Worm (Caenorhabditis elegans) whole organism, L1 larva: ENCODE results near the gene sel-13.

Experiments
- C04F5.9 ChIP-seq: sonication (generic microtip); optimal IDR thresholded peaks from 2 replicates; lab custom pipeline; 2016; ENCODE audit warnings: missing genetic modification characterization, missing compliant biosample characterization
- Y116A8C.19 ChIP-seq: sonication (generic microtip); optimal IDR thresholded peaks from 2 replicates; lab custom pipeline; 2016; ENCODE audit warnings: missing compliant biosample characterization, missing genetic modification characterization, borderline replicate concordance
- aha-1 ChIP-seq: fragments of 150-350 bp; optimal IDR thresholded peaks from 2 replicates; lab custom pipeline; 2014; ENCODE audit warnings: missing biosample characterization, missing genetic modification characterization
- alr-1 ChIP-seq: fragments of 200-800 bp; sonication (Bioruptor generic); optimal IDR thresholded peaks from 2 replicates; lab custom pipeline; 2018; ENCODE audit warnings: borderline replicate concordance, mild to moderate bottlenecking, missing genetic modification characterization, missing compliant biosample characterization
- ceh-82 ChIP-seq, 3 experiments: fragments of 150-350 bp in 1 of 3; sonication (generic microtip) in 2 of 3; optimal IDR thresholded peaks; 2 replicates each; lab custom pipeline; 2014 to 2017; ENCODE audit warnings: missing biosample characterization in 3 of 3, missing genetic modification characterization in 3 of 3
- ceh-88 ChIP-seq: fragments of 200-800 bp; sonication (Bioruptor generic); IDR thresholded peaks from 2 replicates; pipeline ENCODE4 v1.3.6; 2022; ENCODE audit warnings: missing genetic modification characterization, missing compliant biosample characterization
- ceh-90 ChIP-seq: sonication (generic microtip); optimal IDR thresholded peaks from 2 replicates; lab custom pipeline; 2016; ENCODE audit warnings: missing genetic modification characterization, missing compliant biosample characterization
- ces-1 ChIP-seq: fragments of 150-350 bp; optimal IDR thresholded peaks from 2 replicates; lab custom pipeline; 2014; ENCODE audit warnings: missing biosample characterization, missing genetic modification reagents, missing genetic modification characterization
- dpl-1 ChIP-seq, 3 experiments: fragments of 150-350 bp in 2 of 3; sonication (generic microtip) in 1 of 3; optimal IDR thresholded peaks; 2 replicates each; lab custom pipeline; 2014 to 2017; ENCODE audit warnings: missing biosample characterization in 3 of 3, missing genetic modification characterization in 3 of 3, missing genetic modification reagents in 3 of 3
- dsc-1 ChIP-seq: sonication (generic microtip); optimal IDR thresholded peaks from 2 replicates; lab custom pipeline; 2016; ENCODE audit warnings: mild to moderate bottlenecking, missing genetic modification characterization, missing compliant biosample characterization
- efl-3 ChIP-seq: fragments of 200-800 bp; sonication (Bioruptor generic); optimal IDR thresholded peaks from 2 replicates; lab custom pipeline; 2018; ENCODE audit warnings: mild to moderate bottlenecking, missing genetic modification characterization, missing compliant biosample characterization
- fkh-10 ChIP-seq: sonication (generic microtip); optimal IDR thresholded peaks from 2 replicates; lab custom pipeline; 2017; ENCODE audit warnings: missing biosample characterization, missing genetic modification reagents, missing genetic modification characterization
- fkh-4 ChIP-seq: sonication (generic microtip); optimal IDR thresholded peaks from 2 replicates; lab custom pipeline; 2016; ENCODE audit warnings: missing compliant biosample characterization, missing genetic modification characterization, borderline replicate concordance
- hpl-2 ChIP-seq: fragments of 150-350 bp; optimal IDR thresholded peaks from 2 replicates; lab custom pipeline; 2014; ENCODE audit warnings: missing biosample characterization, missing genetic modification reagents, missing genetic modification characterization
- irx-1 ChIP-seq: sonication (generic microtip); optimal IDR thresholded peaks from 2 replicates; lab custom pipeline; 2016; ENCODE audit warnings: missing genetic modification characterization, missing compliant biosample characterization
- isw-1 ChIP-seq: fragments of 200-800 bp; sonication (Bioruptor generic); IDR thresholded peaks from 2 replicates; pipeline ENCODE4 v1.3.6; 2022; ENCODE audit warnings: missing genetic modification characterization, missing compliant biosample characterization
- lin-14 ChIP-seq: fragments of 200-800 bp; sonication (Bioruptor generic); optimal IDR thresholded peaks from 2 replicates; lab custom pipeline; 2018; ENCODE audit warnings: mild to moderate bottlenecking, missing genetic modification characterization, moderate library complexity, missing compliant biosample characterization
- lin-15B ChIP-seq: fragments of 150-350 bp; sonication (generic microtip); optimal IDR thresholded peaks from 3 replicates; lab custom pipeline; 2014; ENCODE audit warnings: missing biosample characterization, missing genetic modification characterization
- lin-35 ChIP-seq, 2 experiments: fragments of 150-350 bp; optimal IDR thresholded peaks; 2 replicates each; lab custom pipeline; 2014; ENCODE audit warnings: missing biosample characterization in 2 of 2, missing genetic modification characterization in 2 of 2, missing genetic modification reagents in 2 of 2
- lin-39 ChIP-seq: fragments of 150-350 bp; optimal IDR thresholded peaks from 2 replicates; lab custom pipeline; 2014; ENCODE audit warnings: missing biosample characterization, missing genetic modification reagents, missing genetic modification characterization
- lir-3 ChIP-seq: sonication (generic microtip); optimal IDR thresholded peaks from 2 replicates; lab custom pipeline; 2016; ENCODE audit warnings: mild to moderate bottlenecking, missing genetic modification characterization, moderate library complexity, missing compliant biosample characterization; ENCODE audit not compliant: poor library complexity
- lsy-2 ChIP-seq, 2 experiments: fragments of 150-350 bp; optimal IDR thresholded peaks; 2 replicates each; lab custom pipeline; 2014; ENCODE audit warnings: missing biosample characterization in 2 of 2, missing genetic modification characterization in 2 of 2
- mab-9 ChIP-seq: fragments of 200-800 bp; sonication (Bioruptor generic); IDR thresholded peaks from 2 replicates; pipeline ENCODE4 v1.3.6; 2022; ENCODE audit warnings: missing genetic modification reagents, missing genetic modification characterization, missing compliant biosample characterization
- mdl-1 ChIP-seq, 2 experiments: fragments of 150-350 bp; optimal IDR thresholded peaks; 2 replicates each; lab custom pipeline; 2014 to 2017; ENCODE audit warnings: missing biosample characterization in 2 of 2, missing genetic modification characterization in 2 of 2, inconsistent platforms in 1 of 2
- nhr-19 ChIP-seq: fragments of 200-800 bp; sonication (Bioruptor generic); conservative IDR thresholded peaks from 2 replicates; pipeline ENCODE4 v1.3.6; 2022; ENCODE audit warnings: missing genetic modification characterization, missing compliant biosample characterization
- nhr-28 ChIP-seq: fragments of 150-350 bp; optimal IDR thresholded peaks from 2 replicates; lab custom pipeline; 2014; ENCODE audit warnings: missing biosample characterization, missing genetic modification characterization
- nhr-47 ChIP-seq: sonication (generic microtip); optimal IDR thresholded peaks from 2 replicates; lab custom pipeline; 2016; ENCODE audit warnings: mild to moderate bottlenecking, missing genetic modification characterization, moderate library complexity, missing compliant biosample characterization
- nhr-77 ChIP-seq: fragments of 150-350 bp; optimal IDR thresholded peaks from 2 replicates; lab custom pipeline; 2014; ENCODE audit warnings: missing biosample characterization, missing genetic modification characterization
- nhr-85 ChIP-seq: sonication (generic microtip); peaks from one replicate; lab custom pipeline; 2016; ENCODE audit warnings: missing genetic modification characterization, inconsistent platforms, missing compliant biosample characterization
- rnt-1 ChIP-seq: sonication (generic microtip); optimal IDR thresholded peaks from 2 replicates; lab custom pipeline; 2016; ENCODE audit warnings: mild to moderate bottlenecking, missing genetic modification characterization, moderate library complexity, missing compliant biosample characterization
- snpc-4 ChIP-seq: fragments of 150-350 bp; optimal IDR thresholded peaks from 2 replicates; lab custom pipeline; 2014; ENCODE audit warnings: missing biosample characterization, missing genetic modification characterization
- sox-4 ChIP-seq: sonication (generic microtip); optimal IDR thresholded peaks from 2 replicates; lab custom pipeline; 2016; ENCODE audit warnings: missing genetic modification characterization, missing compliant biosample characterization
- sup-37 ChIP-seq: fragments of 200-800 bp; sonication (Bioruptor generic); optimal IDR thresholded peaks from 2 replicates; lab custom pipeline; 2018; ENCODE audit warnings: mild to moderate bottlenecking, missing genetic modification characterization, missing compliant biosample characterization
- swsn-7 ChIP-seq: sonication (generic microtip); optimal IDR thresholded peaks from 2 replicates; lab custom pipeline; 2016; ENCODE audit warnings: missing genetic modification characterization, missing compliant biosample characterization
- tbx-2 ChIP-seq: sonication (generic microtip); optimal IDR thresholded peaks from 2 replicates; lab custom pipeline; 2016; ENCODE audit warnings: missing genetic modification characterization, missing compliant biosample characterization
- tlp-1 ChIP-seq: fragments of 150-350 bp; optimal IDR thresholded peaks from 2 replicates; lab custom pipeline; 2014; ENCODE audit warnings: missing biosample characterization, missing genetic modification characterization
- unc-62 ChIP-seq: fragments of 150-350 bp; optimal IDR thresholded peaks from 2 replicates; lab custom pipeline; 2014; ENCODE audit warnings: missing biosample characterization, missing genetic modification reagents, missing genetic modification characterization
- unc-86 ChIP-seq: sonication (generic microtip); optimal IDR thresholded peaks from 2 replicates; lab custom pipeline; 2016; ENCODE audit warnings: missing genetic modification characterization, missing compliant biosample characterization
- xbp-1 ChIP-seq: sonication (generic microtip); optimal IDR thresholded peaks from 2 replicates; lab custom pipeline; 2016; ENCODE audit warnings: missing genetic modification characterization, missing compliant biosample characterization
- ztf-4 ChIP-seq: fragments of 150-350 bp; optimal IDR thresholded peaks from 2 replicates; lab custom pipeline; 2014; ENCODE audit warnings: missing biosample characterization, missing genetic modification characterization

Gene sel-13

DNA sequence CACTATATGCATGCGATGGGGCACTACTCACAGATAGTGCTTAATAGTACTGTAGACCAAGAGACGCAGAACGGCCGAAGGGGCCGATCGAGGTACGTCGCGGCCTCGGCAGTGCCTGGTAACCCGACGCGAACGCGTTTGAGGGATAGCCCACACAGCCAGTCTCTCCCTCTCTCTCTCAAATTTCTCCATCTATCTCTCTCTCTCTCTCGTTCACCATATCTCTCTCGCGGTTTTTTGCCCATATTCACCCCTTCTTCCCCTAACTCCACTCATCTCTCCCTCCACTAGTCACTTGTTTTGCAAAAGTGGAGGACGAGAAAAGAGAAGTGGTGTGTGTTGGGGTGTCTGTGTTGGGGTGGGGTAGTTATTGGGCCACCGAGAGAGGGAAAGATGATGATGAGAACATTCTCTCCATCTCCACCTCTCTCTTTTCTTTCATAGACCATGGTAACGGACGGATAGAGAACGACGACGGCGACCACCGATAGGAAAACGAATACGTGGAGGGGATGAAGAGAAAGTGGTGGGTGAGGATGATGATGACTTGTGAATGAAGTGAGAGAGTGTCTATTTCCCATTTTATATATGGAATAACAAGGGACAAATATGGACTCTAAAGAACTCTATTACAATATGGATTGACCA is 33.1 kb downstream of the sel-13 start (continued):
- peak; percentile 29 for TF ChIP-seq rnt-1 (tag; lab: Kevin White, UChicago)
- peak; percentile 33; the same call in 1 of the 2 replicates for TF ChIP-seq nhr-19
- peak; percentile 22 for TF ChIP-seq nhr-77 (tag; lab: Kevin White, UChicago)

ce11 chrIII:4665272-4665671 is 34.8 kb downstream of the sel-13 start, which contains the start of gene T23F11.4:
TSS of gene T23F11.4 (minus strand) at chrIII:4665372.
- no peak for TF ChIP-seq efl-3 (GFP tag; lab: Kevin White, UChicago)
- TF ChIP-seq dsc-1 (tag; lab: Kevin White, UChicago): no peak
- no peak for TF ChIP-seq hpl-2 (GFP tag; lab: Kevin White, UChicago)
- TF ChIP-seq aha-1 (tag; lab: Kevin White, UChicago): no peak
- no peak for TF ChIP-seq alr-1
- no peak for TF ChIP-seq isw-1 (GFP tag; lab: Robert Waterston, UW)

ce11 chrIII:4659426-4659825 is 40.6 kb downstream of the sel-13 start:
- TF ChIP-seq nhr-28 (tag; lab: Kevin White, UChicago): no peak
- no peak for TF ChIP-seq tlp-1 (tag; lab: Kevin White, UChicago)
- TF ChIP-seq nhr-85 (tag; lab: Kevin White, UChicago): no peak
- TF ChIP-seq aha-1 (tag; lab: Kevin White, UChicago): no peak
- no peak for TF ChIP-seq lin-15B

DNA sequence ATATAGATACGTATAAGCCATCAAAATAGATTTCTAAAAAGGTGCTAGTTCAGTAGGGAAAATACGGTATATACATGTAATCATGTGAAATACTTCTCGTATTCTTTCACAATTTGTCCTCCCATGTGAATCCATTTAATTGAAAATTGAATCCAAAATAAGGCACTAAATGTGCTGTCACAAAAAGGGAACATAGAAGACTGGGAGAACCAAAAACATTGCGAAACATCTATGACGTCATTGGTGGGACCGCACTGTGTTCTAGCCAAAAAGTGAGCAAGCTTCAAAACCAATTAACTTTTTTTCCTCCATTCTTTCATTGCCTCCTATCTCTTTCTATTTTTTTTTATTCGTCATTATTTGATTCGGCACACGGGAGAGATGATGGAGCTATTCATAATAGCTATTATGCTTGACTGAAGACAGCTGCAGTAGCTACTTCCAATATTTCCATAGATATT is 41.6 kb downstream of the sel-13 start, which contains the start of gene cdka-1:
Gene cdka-1, plus strand, starts transcription at position 411 of the 461 bp plus-strand sequence.
- TF ChIP-seq unc-86 (no peak), alr-1 (no peak), lsy-2 (tag; optimal IDR thresholded peaks at IDR 0.05; lab: Kevin White, UChicago) (peak in 1 of 2 experiments; percentile 11), lin-14 (GFP tag; lab: Kevin White, UChicago) (peak; percentile 65)
- TF ChIP-seq, all 84 proteins: peak for 2

DNA sequence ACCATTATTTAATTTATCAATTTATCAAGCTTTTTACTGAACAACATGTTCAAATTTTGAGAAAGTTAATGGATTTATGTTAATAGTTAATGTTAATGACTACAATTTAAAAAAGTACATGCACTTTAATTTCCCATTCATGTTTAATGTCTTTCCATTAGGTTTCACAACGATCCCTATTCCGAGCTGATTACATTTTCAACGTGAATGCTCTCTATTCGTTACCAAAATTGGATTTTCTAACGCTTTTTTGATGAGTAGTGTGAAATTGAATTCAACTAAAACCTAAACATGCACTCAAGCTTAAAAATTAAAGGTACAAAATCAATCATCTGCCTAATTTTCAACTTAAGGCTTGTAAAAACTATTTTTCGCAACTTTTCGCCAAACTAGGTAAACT is 42.6 kb downstream of the sel-13 start:
- no peak for TF ChIP-seq ztf-4 (tag; lab: Kevin White, UChicago)
- no peak for TF ChIP-seq C04F5.9 (tag; lab: Kevin White, UChicago)
- TF ChIP-seq mdl-1 (tag; optimal IDR thresholded peaks at IDR 0.05; lab: Kevin White, UChicago): no peak
- TF ChIP-seq swsn-7 (tag; lab: Kevin White, UChicago): no peak
- peak; percentile 40 for TF ChIP-seq ces-1 (GFP tag; lab: Kevin White, UChicago)
- no peak for TF ChIP-seq fkh-4 (tag; lab: Kevin White, UChicago)
- TF ChIP-seq lin-35 (GFP tag; optimal IDR thresholded peaks at IDR 0.05; lab: Kevin White, UChicago): no peak
- peak; percentile 47 for TF ChIP-seq lin-14 (GFP tag; lab: Kevin White, UChicago)
- TF ChIP-seq lin-39 (tag; lab: Kevin White, UChicago): no peak

DNA sequence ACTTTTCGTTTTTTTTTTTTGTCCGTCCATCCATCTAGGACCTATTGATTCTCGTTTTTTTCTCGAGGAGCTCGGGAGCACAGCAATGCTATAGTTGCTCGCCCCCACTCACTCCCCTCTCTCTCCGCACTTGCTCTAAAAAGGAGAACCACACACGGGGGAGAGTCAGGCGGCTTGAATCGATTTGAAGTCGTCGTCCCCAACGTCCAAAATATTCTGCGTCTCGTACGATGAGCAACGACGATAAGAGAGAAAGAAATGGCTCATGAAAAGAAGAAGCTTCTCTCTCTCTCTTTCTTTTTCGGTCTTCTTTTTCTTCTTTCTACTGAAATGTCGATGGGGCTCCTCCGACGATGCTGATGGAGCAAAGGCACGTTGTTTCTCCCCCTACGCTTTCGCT is 43.6 kb downstream of the sel-13 start:
- TF ChIP-seq Y116A8C.19 (tag; lab: Kevin White, UChicago) (no peak), ceh-82 (tag; optimal IDR thresholded peaks at IDR 0.05; lab: Kevin White, UChicago) (peak; percentile 51 to 67 (median 53)), ceh-90 (tag; lab: Kevin White, UChicago) (no peak), isw-1 (GFP tag; lab: Robert Waterston, UW) (peak; percentile 36), lsy-2 (tag; optimal IDR thresholded peaks at IDR 0.05; lab: Kevin White, UChicago) (peak in 1 of 2 experiments; percentile 65), mab-9 (GFP tag; lab: Robert Waterston, UW) (0 out of 2 replicates have a peak, but pooled peaks have one; percentile 8), xbp-1 (tag; lab: Kevin White, UChicago) (peak; percentile 29), rnt-1 (tag; lab: Kevin White, UChicago) (peak; percentile 13), C04F5.9 (tag; lab: Kevin White, UChicago) (no peak), lir-3 (tag; lab: Kevin White, UChicago) (no peak), fkh-10 (GFP tag; lab: Kevin White, UChicago) (peak; percentile 38), snpc-4 (tag; lab: Kevin White, UChicago) (no peak), swsn-7 (tag; lab: Kevin White, UChicago) (peak; percentile 53), dpl-1 (GFP tag; optimal IDR thresholded peaks at IDR 0.05; lab: Kevin White, UChicago) (peak in 1 of 3 experiments; percentile 8), irx-1 (tag; lab: Kevin White, UChicago) (peak; percentile 35), unc-62 (GFP tag; lab: Kevin White, UChicago) (no peak), nhr-47 (tag; lab: Kevin White, UChicago) (peak; percentile 67), unc-86 (peak; percentile 64), nhr-19 (0 out of 2 replicates have a peak, but pooled peaks have one; percentile 3), sup-37 (GFP tag; lab: Kevin White, UChicago) (no peak), tbx-2 (peak; percentile 62), lin-35 (GFP tag; optimal IDR thresholded peaks at IDR 0.05; lab: Kevin White, UChicago) (peak in 1 of 2 experiments; percentile 53), ceh-88 (GFP tag; lab: Robert Waterston, UW) (no peak), sox-4 (tag; lab: Kevin White, UChicago) (peak; percentile 12)
